Fruit fly (Drosophila melanogaster) whole organism, embryonic: ENCODE measurements around the gene Mgstl.

Experiments
- Awh ChIP-seq: fragments of 200-800 bp; sonication (Bioruptor generic); IDR thresholded peaks from 2 replicates; pipeline ENCODE4, ENCODE4 v1.3.6; 2022; ENCODE audit warnings: missing biosample characterization, missing genetic modification characterization
- Bgb ChIP-seq: fragments of 200-800 bp; sonication (Bioruptor generic); IDR thresholded peaks from 2 replicates; pipeline ENCODE4 v1.3.6; 2022; ENCODE audit warnings: missing biosample characterization, missing genetic modification characterization; ENCODE audit not compliant: partially characterized antibody
- Bteb2 ChIP-seq: fragments of 200-800 bp; sonication (Bioruptor generic); optimal IDR thresholded peaks from 2 replicates; lab custom pipeline; 2016; ENCODE audit warnings: missing biosample characterization, missing genetic modification characterization
- CG12391 ChIP-seq: fragments of 200-800 bp; sonication (Bioruptor generic); optimal IDR thresholded peaks from 3 replicates; lab custom pipeline; 2018; ENCODE audit warnings: missing biosample characterization, mild to moderate bottlenecking, missing genetic modification characterization, moderate library complexity
- CG15269 ChIP-seq: fragments of 200-800 bp; sonication (Bioruptor generic); optimal IDR thresholded peaks from 2 replicates; lab custom pipeline; 2018; ENCODE audit warnings: missing biosample characterization, mild to moderate bottlenecking, missing genetic modification characterization, moderate library complexity
- CG17361 ChIP-seq: fragments of 200-800 bp; sonication (Bioruptor generic); IDR thresholded peaks from 3 replicates; pipeline ENCODE4 v1.3.6; 2022; ENCODE audit warnings: missing biosample characterization, missing genetic modification characterization
- CG2120 ChIP-seq: fragments of 200-800 bp; sonication (Bioruptor generic); optimal IDR thresholded peaks from 3 replicates; lab custom pipeline; 2016; ENCODE audit warnings: missing biosample characterization, missing genetic modification characterization
- CG2202 ChIP-seq: fragments of 200-800 bp; sonication (Bioruptor generic); optimal IDR thresholded peaks from 2 replicates; lab custom pipeline; 2018; ENCODE audit warnings: missing biosample characterization, mild to moderate bottlenecking, missing genetic modification characterization
- CG31388 ChIP-seq: fragments of 200-800 bp; sonication (Bioruptor generic); optimal IDR thresholded peaks from 2 replicates; lab custom pipeline; 2016; ENCODE audit warnings: missing biosample characterization, missing genetic modification characterization
- CG34224 ChIP-seq: fragments of 200-800 bp; sonication (Bioruptor generic); IDR thresholded peaks from 3 replicates; pipeline ENCODE4 v1.3.6; 2022; ENCODE audit warnings: missing biosample characterization, missing genetic modification characterization; ENCODE audit not compliant: partially characterized antibody
- CG3726 ChIP-seq: fragments of 200-800 bp; sonication (Bioruptor generic); IDR thresholded peaks from 3 replicates; pipeline ENCODE4, ENCODE4 v1.3.6; 2022; ENCODE audit warnings: missing biosample characterization, missing genetic modification characterization
- CG4707 ChIP-seq: fragments of 200-800 bp; sonication (Bioruptor generic); optimal IDR thresholded peaks from 2 replicates; lab custom pipeline; 2018; ENCODE audit warnings: missing biosample characterization, mild to moderate bottlenecking, missing genetic modification characterization, moderate library complexity
- CG4820 ChIP-seq: fragments of 200-800 bp; sonication (Bioruptor generic); optimal IDR thresholded peaks from 3 replicates; lab custom pipeline; 2016; ENCODE audit warnings: missing biosample characterization, missing genetic modification characterization
- CG7839 ChIP-seq: fragments of 200-800 bp; sonication (Bioruptor generic); optimal IDR thresholded peaks from 3 replicates; lab custom pipeline; 2018; ENCODE audit warnings: missing biosample characterization, mild to moderate bottlenecking, missing genetic modification characterization, moderate library complexity
- CG7963 ChIP-seq: fragments of 200-800 bp; sonication (Bioruptor generic); IDR thresholded peaks from 3 replicates; pipeline ENCODE4 v1.3.6; 2022; ENCODE audit warnings: missing biosample characterization, missing genetic modification characterization; ENCODE audit not compliant: partially characterized antibody
- CG8281 ChIP-seq: fragments of 200-800 bp; sonication (Bioruptor generic); optimal IDR thresholded peaks from 2 replicates; lab custom pipeline; 2018; ENCODE audit warnings: missing biosample characterization, mild to moderate bottlenecking, missing genetic modification characterization, moderate library complexity
- CG8924 ChIP-seq: fragments of 200-800 bp; optimal IDR thresholded peaks from 3 replicates; lab custom pipeline; 2019; ENCODE audit warnings: missing biosample characterization, mild to moderate bottlenecking, missing genetic modification characterization, moderate library complexity
- CG9609 ChIP-seq: fragments of 200-800 bp; sonication (Bioruptor generic); optimal IDR thresholded peaks from 3 replicates; lab custom pipeline; 2016; ENCODE audit warnings: missing biosample characterization, missing genetic modification characterization
- CG9727 ChIP-seq: fragments of 200-800 bp; sonication (Bioruptor generic); optimal IDR thresholded peaks from 3 replicates; lab custom pipeline; 2017; ENCODE audit warnings: missing biosample characterization, mild to moderate bottlenecking, missing genetic modification characterization
- D ChIP-seq, 2 experiments: fragments of 200-800 bp in 1 of 2; fragments of >200 bp in 1 of 2; sonication (Bioruptor generic) in 1 of 2; optimal IDR thresholded peaks; 2 replicates in 1 of 2; 3 replicates in 1 of 2; lab custom pipeline; 2017; ENCODE audit warnings: mild to moderate bottlenecking in 1 of 2, missing biosample characterization in 1 of 2, missing genetic modification characterization in 1 of 2, missing genetic modification reagents in 1 of 2
- Dref ChIP-seq: fragments of 200-800 bp; sonication (Bioruptor generic); IDR thresholded peaks from 2 replicates; pipeline ENCODE4 v1.3.6; 2022; ENCODE audit warnings: missing biosample characterization, missing genetic modification characterization
- E2f1 ChIP-seq: fragments of 200-800 bp; sonication (Bioruptor generic); IDR thresholded peaks from 2 replicates; pipeline ENCODE4 v1.3.6; 2022; ENCODE audit warnings: missing biosample characterization, missing genetic modification characterization
- E2f2 ChIP-seq: fragments of 200-800 bp; sonication (Bioruptor generic); IDR thresholded peaks from 2 replicates; pipeline ENCODE4 v1.3.6; 2022; ENCODE audit warnings: missing biosample characterization, missing genetic modification characterization
- HLH4C ChIP-seq: fragments of 200-800 bp; sonication (Bioruptor generic); IDR thresholded peaks from 3 replicates; pipeline ENCODE4 v1.3.6; 2022; ENCODE audit warnings: missing biosample characterization, missing genetic modification characterization; ENCODE audit not compliant: partially characterized antibody
- Lhr ChIP-seq: fragments of 200-800 bp; sonication (Bioruptor generic); optimal IDR thresholded peaks from 3 replicates; lab custom pipeline; 2017; ENCODE audit warnings: mild to moderate bottlenecking, missing biosample characterization, missing genetic modification reagents, missing genetic modification characterization
- Six4 ChIP-seq: fragments of 200-800 bp; sonication (Bioruptor generic); optimal IDR thresholded peaks from 2 replicates; lab custom pipeline; 2016; ENCODE audit warnings: missing biosample characterization, missing genetic modification characterization
- Vsx1 ChIP-seq: fragments of 200-800 bp; sonication (Bioruptor generic); optimal IDR thresholded peaks from 2 replicates; lab custom pipeline; 2017; ENCODE audit warnings: missing biosample characterization, mild to moderate bottlenecking, missing genetic modification characterization, missing genetic modification reagents
- abd-A ChIP-seq: fragments of 200-800 bp; sonication (Bioruptor generic); optimal IDR thresholded peaks from 3 replicates; lab custom pipeline; 2019; ENCODE audit warnings: missing biosample characterization, mild to moderate bottlenecking, missing genetic modification characterization, moderate library complexity
- br ChIP-seq: fragments of >200 bp; optimal IDR thresholded peaks from 2 replicates; lab custom pipeline; 2017
- chm ChIP-seq: fragments of 200-800 bp; sonication (Bioruptor generic); IDR thresholded peaks from 2 replicates; pipeline ENCODE4 v1.3.6; 2022; ENCODE audit warnings: missing biosample characterization, missing genetic modification characterization
- croc ChIP-seq: fragments of 200-800 bp; sonication (Bioruptor generic); conservative IDR thresholded peaks from 3 replicates; pipeline ENCODE4 v1.3.6; 2022; ENCODE audit warnings: missing biosample characterization, missing genetic modification characterization
- en ChIP-seq: fragments of 200-800 bp; sonication (Bioruptor generic); optimal IDR thresholded peaks from 2 replicates; lab custom pipeline; 2016; ENCODE audit warnings: missing biosample characterization, missing genetic modification characterization
- gcm ChIP-seq: fragments of 200-800 bp; sonication (Bioruptor generic); optimal IDR thresholded peaks from 2 replicates; lab custom pipeline; 2019; ENCODE audit warnings: missing biosample characterization, mild to moderate bottlenecking, missing genetic modification characterization, moderate library complexity
- gfzf ChIP-seq: fragments of 200-800 bp; sonication (Bioruptor generic); optimal IDR thresholded peaks from 2 replicates; lab custom pipeline; 2016; ENCODE audit warnings: missing biosample characterization, mild to moderate bottlenecking, missing genetic modification characterization, moderate library complexity
- gsb-n ChIP-seq: fragments of 200-800 bp; sonication (Bioruptor generic); optimal IDR thresholded peaks from 3 replicates; lab custom pipeline; 2018; ENCODE audit warnings: missing biosample characterization, mild to moderate bottlenecking, missing genetic modification characterization
- ham ChIP-seq: fragments of 200-800 bp; sonication (Bioruptor generic); IDR thresholded peaks from 2 replicates; pipeline ENCODE4 v1.3.6; 2022; ENCODE audit warnings: missing biosample characterization, missing genetic modification characterization
- klu ChIP-seq: fragments of 200-800 bp; sonication (Bioruptor generic); IDR thresholded peaks from 2 replicates; pipeline ENCODE4 v1.3.6; 2022; ENCODE audit warnings: missing biosample characterization, missing genetic modification characterization
- lola ChIP-seq, 3 experiments: fragments of >200 bp in 2 of 3; fragments of 200-800 bp in 1 of 3; sonication (Bioruptor generic) in 1 of 3; optimal IDR thresholded peaks; 2 replicates each; lab custom pipeline; 2017 to 2019; ENCODE audit warnings: missing biosample characterization in 3 of 3, missing genetic modification characterization in 3 of 3, mild to moderate bottlenecking in 1 of 3, moderate library complexity in 1 of 3
- pan ChIP-seq, 4 experiments: fragments of >200 bp in 3 of 4; fragments of 200-800 bp in 1 of 4; sonication (Bioruptor generic) in 1 of 4; optimal IDR thresholded peaks in 3 of 4; IDR thresholded peaks in 1 of 4; 2 replicates each; pipeline versions ENCODE4 v1.3.6 to Lab custom; 2017 to 2022; ENCODE audit warnings: missing biosample characterization in 2 of 4, missing genetic modification characterization in 2 of 4, mixed read lengths in 1 of 4
- pros ChIP-seq: fragments of 200-800 bp; sonication (Bioruptor generic); optimal IDR thresholded peaks from 3 replicates; lab custom pipeline; 2019; ENCODE audit warnings: missing biosample characterization, mild to moderate bottlenecking, missing genetic modification characterization, moderate library complexity
- pzg ChIP-seq: fragments of 200-800 bp; sonication (Bioruptor generic); optimal IDR thresholded peaks from 3 replicates; lab custom pipeline; 2018; ENCODE audit warnings: missing biosample characterization, mild to moderate bottlenecking, missing genetic modification characterization, moderate library complexity
- schlank ChIP-seq: fragments of 200-800 bp; sonication (Bioruptor generic); optimal IDR thresholded peaks from 2 replicates; lab custom pipeline; 2018; ENCODE audit warnings: missing biosample characterization, mild to moderate bottlenecking, missing genetic modification characterization
- seq ChIP-seq: fragments of 200-800 bp; sonication (Bioruptor generic); IDR thresholded peaks from 2 replicates; pipeline ENCODE4 v1.3.6; 2022; ENCODE audit warnings: missing biosample characterization, missing genetic modification characterization
- sna ChIP-seq: fragments of 200-800 bp; sonication (Bioruptor generic); IDR thresholded peaks from 2 replicates; pipeline ENCODE4 v1.3.6; 2022; ENCODE audit warnings: missing biosample characterization, missing genetic modification characterization; ENCODE audit not compliant: partially characterized antibody
- tap ChIP-seq: fragments of 200-800 bp; optimal IDR thresholded peaks from 3 replicates; lab custom pipeline; 2019; ENCODE audit warnings: missing biosample characterization, mild to moderate bottlenecking, missing genetic modification characterization, moderate library complexity
- tll ChIP-seq, 2 experiments: fragments of 200-800 bp in 1 of 2; fragments of >200 bp in 1 of 2; sonication (Bioruptor generic) in 1 of 2; optimal IDR thresholded peaks; 2 replicates each; lab custom pipeline; 2017 to 2019; ENCODE audit warnings: missing biosample characterization in 2 of 2, missing genetic modification characterization in 2 of 2, mild to moderate bottlenecking in 1 of 2, moderate library complexity in 1 of 2
- wdn ChIP-seq: fragments of 200-800 bp; sonication (Bioruptor generic); IDR thresholded peaks from 2 replicates; pipeline ENCODE4 v1.3.6; 2022; ENCODE audit warnings: missing biosample characterization, missing genetic modification characterization

The Mgstl gene

DNA sequence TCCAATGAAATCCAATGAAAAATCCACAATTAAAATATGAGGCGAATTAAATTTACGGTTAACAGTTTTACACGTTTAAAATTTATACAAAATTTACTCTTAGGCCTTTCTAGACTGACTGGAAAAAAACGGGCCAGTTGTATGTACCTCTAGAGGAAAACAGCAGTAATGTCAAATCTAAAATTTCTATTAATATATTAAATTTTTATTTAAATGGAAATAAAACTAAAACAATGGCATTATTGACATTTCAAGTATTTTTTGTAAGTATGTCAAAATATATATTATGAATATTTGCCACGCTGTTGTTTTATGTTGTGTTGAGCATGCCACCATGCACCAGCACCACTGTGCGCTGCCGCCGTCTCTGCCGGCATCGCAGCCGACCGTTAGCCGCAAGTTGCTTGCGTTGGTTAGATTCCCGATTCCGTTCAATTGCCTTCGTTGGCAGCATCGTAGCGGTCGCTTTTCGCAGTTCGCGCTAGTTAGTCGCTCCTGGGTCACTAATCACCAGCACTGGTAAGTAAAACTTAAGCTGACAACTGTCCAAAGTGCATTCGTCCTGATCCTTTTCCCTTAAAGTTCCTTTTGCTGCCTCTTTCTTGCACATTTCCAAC, 3.0 kb downstream of the Mgstl start, which contains the start of gene Cbs (continued):
- TF ChIP-seq lola (GFP tag; optimal IDR thresholded peaks at IDR 0.05; lab: Kevin White, UChicago) (peak in 1 of 3 experiments; percentile 68), seq (GFP tag; lab: Robert Waterston, UW) (0 out of 2 replicates have a peak, but pooled peaks have one; percentile 42), E2f1 (peak; percentile 61), br (lab: Kevin White, UChicago) (no peak), CG4820 (GFP tag; lab: Kevin White, UChicago) (peak; percentile 50), croc (peak; percentile 25; the same call in 2 of the 3 replicates), wdn (GFP tag; lab: Robert Waterston, UW) (peak; percentile 76), CG4707 (GFP tag; lab: Kevin White, UChicago) (peak; percentile 69), chm (peak; percentile 48; the same call in 1 of the 2 replicates), ham (GFP tag; lab: Robert Waterston, UW) (no peak), Six4 (GFP tag; lab: Kevin White, UChicago) (peak; percentile 53), CG17361 (GFP tag; lab: Robert Waterston, UW) (peak; percentile 90), CG3726 (GFP tag; lab: Robert Waterston, UW) (0 out of 3 replicates have a peak, but pooled peaks have one; percentile 51), gfzf (GFP tag; lab: Kevin White, UChicago) (no peak), CG2120 (GFP tag; lab: Kevin White, UChicago) (peak; percentile 31), HLH4C (GFP tag; lab: Robert Waterston, UW) (no peak), CG8924 (tag; lab: Kevin White, UChicago) (peak; percentile 67), CG34224 (GFP tag; lab: Robert Waterston, UW) (no peak), D (optimal IDR thresholded peaks at IDR 0.05; lab: Kevin White, UChicago) (no peak), D (GFP tag; optimal IDR thresholded peaks at IDR 0.05; lab: Kevin White, UChicago) (no peak), abd-A (tag; lab: Kevin White, UChicago) (peak; percentile 14), pan (optimal IDR thresholded peaks at IDR 0.05; lab: Kevin White, UChicago) (no peak), pan (GFP tag; optimal IDR thresholded peaks at IDR 0.05 in 1 of 2, IDR thresholded peaks at IDR 0.05 in 1 of 2) (peak in 1 of 2 experiments; percentile 81), Vsx1 (GFP tag; lab: Kevin White, UChicago) (no peak), schlank (tag; lab: Kevin White, UChicago) (no peak), klu (GFP tag; lab: Robert Waterston, UW) (no peak), gcm (GFP tag; lab: Kevin White, UChicago) (peak; percentile 28), pzg (GFP tag; lab: Kevin White, UChicago) (no peak), Lhr (GFP tag; lab: Kevin White, UChicago) (no peak), tll (GFP tag; optimal IDR thresholded peaks at IDR 0.05; lab: Kevin White, UChicago) (no peak), CG15269 (peak; percentile 70), CG9727 (GFP tag; lab: Kevin White, UChicago) (peak; percentile 79), CG8281 (tag; lab: Kevin White, UChicago) (peak; percentile 26), E2f2 (GFP tag; lab: Robert Waterston, UW) (0 out of 2 replicates have a peak, but pooled peaks have one; percentile 34), CG31388 (GFP tag; lab: Kevin White, UChicago) (no peak), CG9609 (GFP tag; lab: Kevin White, UChicago) (no peak), Dref (GFP tag; lab: Robert Waterston, UW) (no peak), Bgb (GFP tag; lab: Robert Waterston, UW) (peak; percentile 43; the same call in 1 of the 2 replicates), en (GFP tag; lab: Kevin White, UChicago) (no peak), CG12391 (tag; lab: Kevin White, UChicago) (peak; percentile 69), CG2202 (no peak), Awh (GFP tag; lab: Robert Waterston, UW) (peak; percentile 34; the same call in 1 of the 2 replicates), tap (tag; lab: Kevin White, UChicago) (peak; percentile 14), sna (GFP tag; lab: Robert Waterston, UW) (no peak), CG7839 (tag; lab: Kevin White, UChicago) (peak; percentile 83), gsb-n (no peak), CG7963 (no peak), pros (no peak), Bteb2 (no peak)
